Worm (Caenorhabditis elegans) whole organism, midembryonic: ENCODE data around the gene F16G10.13.

ENCODE experiments used
- cog-1 ChIP-seq: sonication (generic microtip); optimal IDR thresholded peaks from 2 replicates; lab custom pipeline; 2016; ENCODE audit warnings: missing genetic modification characterization, missing compliant biosample characterization
- med-1 ChIP-seq: sonication (generic microtip); optimal IDR thresholded peaks from 2 replicates; lab custom pipeline; 2017; ENCODE audit warnings: missing genetic modification characterization, mild to moderate bottlenecking, missing compliant biosample characterization, antibody characterized with exemption, missing genetic modification reagents; ENCODE audit not compliant: insufficient read depth
- ztf-23 ChIP-seq: fragments of 200-800 bp; sonication (Bioruptor generic); IDR thresholded peaks from 2 replicates; pipeline ENCODE4 v1.3.6; 2022; ENCODE audit warnings: missing genetic modification reagents, missing genetic modification characterization, missing compliant biosample characterization

DNA sequence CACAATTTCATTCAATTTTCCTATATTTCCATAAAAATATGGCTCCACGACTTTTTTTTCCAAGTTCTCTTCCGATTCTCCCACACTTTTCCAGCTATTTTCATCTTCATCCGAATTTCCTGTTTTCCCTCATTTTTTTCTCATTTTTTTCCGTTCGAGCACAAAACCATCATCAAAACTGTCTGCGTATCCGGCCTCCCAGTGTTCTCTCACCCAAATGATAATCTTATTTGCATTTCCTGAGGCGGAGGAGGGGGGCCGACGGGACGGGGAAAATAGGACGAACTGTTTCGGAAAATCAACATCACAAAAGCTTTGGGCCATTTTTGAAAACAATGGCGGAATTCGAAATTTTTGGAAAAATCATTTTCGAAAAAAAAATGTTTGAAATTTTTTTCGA lies 44.5 kb upstream of the F16G10.13 start:
- TF ChIP-seq med-1 (GFP tag; lab: Kevin White, UChicago) (no peak), cog-1 (tag; lab: Kevin White, UChicago) (no peak), ztf-23 (GFP tag; lab: Robert Waterston, UW) (no peak)
